Fruit fly (Drosophila melanogaster): ENCODE results near the gene Mhc.

Gene Mhc

dm6 chr2L:16817421-16818101 is 51.2 kb downstream of the Mhc start (continued):
- TF ChIP-seq Aef1 (GFP tag; IDR thresholded peaks at IDR 0.05): peak; percentile 42; the same call in 2 of the 3 replicates
- TF ChIP-seq Hand (GFP tag; optimal IDR thresholded peaks at IDR 0.05): no peak
- no peak for TF ChIP-seq CG14710 (tag; optimal IDR thresholded peaks at IDR 0.05)
- no peak for TF ChIP-seq CG7987 (GFP tag; optimal IDR thresholded peaks at IDR 0.05)
- TF ChIP-seq Ssrp (tag; optimal IDR thresholded peaks at IDR 0.05): no peak
- peak; percentile 32; the same call in 1 of the 2 replicates for TF ChIP-seq NFAT (GFP tag; IDR thresholded peaks at IDR 0.05)
- no peak for TF ChIP-seq D19B (GFP tag; optimal IDR thresholded peaks at IDR 0.05)
- TF ChIP-seq CG3407 (GFP tag; optimal IDR thresholded peaks at IDR 0.05): no peak
- peak; percentile 38 for TF ChIP-seq Dad (GFP tag; optimal IDR thresholded peaks at IDR 0.05)
- no peak for TF ChIP-seq eve (GFP tag; optimal IDR thresholded peaks at IDR 0.05)
- TF ChIP-seq Camta (GFP tag; optimal IDR thresholded peaks at IDR 0.05): peak; percentile 3
- TF ChIP-seq grn (GFP tag; optimal IDR thresholded peaks at IDR 0.05): peak; percentile 48
- no peak for TF ChIP-seq Optix (GFP tag; IDR thresholded peaks at IDR 0.05)
- TF ChIP-seq pan (optimal IDR thresholded peaks at IDR 0.05): no peak
- no peak for TF ChIP-seq pan (GFP tag; optimal IDR thresholded peaks at IDR 0.05 in 1 of 2, IDR thresholded peaks at IDR 0.05 in 1 of 2)
- TF ChIP-seq CG6254 (GFP tag; optimal IDR thresholded peaks at IDR 0.05): no peak
- TF ChIP-seq unc-4 (GFP tag; IDR thresholded peaks at IDR 0.05; ENCODE audit: partially characterized antibody): no peak
- no peak for TF ChIP-seq CG18599 (GFP tag; optimal IDR thresholded peaks at IDR 0.05)
- no peak for TF ChIP-seq Sry-β (GFP tag; optimal IDR thresholded peaks at IDR 0.05)
- TF ChIP-seq sens-2 (GFP tag; IDR thresholded peaks at IDR 0.05): no peak
- peak; percentile 45 for TF ChIP-seq CG12769 (tag; optimal IDR thresholded peaks at IDR 0.05)
- TF ChIP-seq B-H2 (GFP tag; optimal IDR thresholded peaks at IDR 0.05): no peak
- TF ChIP-seq Hr78 (GFP tag; optimal IDR thresholded peaks at IDR 0.05): no peak
- TF ChIP-seq CG13296 (GFP tag; optimal IDR thresholded peaks at IDR 0.05): no peak
- no peak for TF ChIP-seq sima (GFP tag; optimal IDR thresholded peaks at IDR 0.05)
- peak; percentile 40 for TF ChIP-seq CG1603 (tag; optimal IDR thresholded peaks at IDR 0.05)
- TF ChIP-seq zf30C (GFP tag; optimal IDR thresholded peaks at IDR 0.05): no peak
- no peak for TF ChIP-seq Eip74EF (GFP tag; optimal IDR thresholded peaks at IDR 0.05)
- no peak for TF ChIP-seq CG2129 (GFP tag; IDR thresholded peaks at IDR 0.05; ENCODE audit: partially characterized antibody)
- TF ChIP-seq CrebB (tag; optimal IDR thresholded peaks at IDR 0.05): no peak
- no peak for TF ChIP-seq trem (tag; optimal IDR thresholded peaks at IDR 0.05)
- TF ChIP-seq CG7556 (GFP tag; optimal IDR thresholded peaks at IDR 0.05): peak; percentile 18
- no peak for TF ChIP-seq CG15479 (GFP tag; optimal IDR thresholded peaks at IDR 0.05)
- TF ChIP-seq Spps (tag; optimal IDR thresholded peaks at IDR 0.05): no peak
- TF ChIP-seq CG32772 (GFP tag; IDR thresholded peaks at IDR 0.05): no peak; the same call in 1 of the 2 replicates
- TF ChIP-seq D19A (tag; optimal IDR thresholded peaks at IDR 0.05): no peak
- no peak for TF ChIP-seq CG10979 (tag; optimal IDR thresholded peaks at IDR 0.05)
- no peak for TF ChIP-seq bowl (GFP tag; IDR thresholded peaks at IDR 0.05)
- no peak for TF ChIP-seq CG32767 (GFP tag; IDR thresholded peaks at IDR 0.05)
- TF ChIP-seq CG10366 (GFP tag; IDR thresholded peaks at IDR 0.05): peak; percentile 30; the same call in 1 of the 2 replicates
- peak; percentile 41; the same call in 1 of the 3 replicates for TF ChIP-seq zfh1 (GFP tag; IDR thresholded peaks at IDR 0.05)
- no peak for TF ChIP-seq CG11247 (GFP tag; IDR thresholded peaks at IDR 0.05)
- peak; percentile 8 for TF ChIP-seq CG9609 (GFP tag; optimal IDR thresholded peaks at IDR 0.05)
- peak; percentile 5 for TF ChIP-seq CG8388 (GFP tag; optimal IDR thresholded peaks at IDR 0.05)
- no peak for TF ChIP-seq tin (GFP tag; optimal IDR thresholded peaks at IDR 0.05)
- TF ChIP-seq ro (GFP tag; IDR thresholded peaks at IDR 0.05): no peak
- TF ChIP-seq CG34224 (GFP tag; IDR thresholded peaks at IDR 0.05; ENCODE audit: partially characterized antibody): no peak
- no peak for TF ChIP-seq inv (GFP tag; IDR thresholded peaks at IDR 0.05; ENCODE audit: partially characterized antibody)
- TF ChIP-seq sim (GFP tag; IDR thresholded peaks at IDR 0.05): no peak

All from whole organism, embryonic.